Fruit fly (Drosophila melanogaster) whole organism, prepupa: Measurements from ENCODE around the gene CG46467.
A peak's percentile ranks its signal among the peaks of the same experiment; 100 is the strongest.

Experiments
- Blimp-1 ChIP-seq: fragments of 200-800 bp; sonication (Bioruptor generic); optimal IDR thresholded peaks from 3 replicates; lab custom pipeline; 2017; ENCODE audit warnings: missing biosample characterization, missing genetic modification characterization, mild to moderate bottlenecking, moderate library complexity, missing genetic modification reagents
- CG10631 ChIP-seq: fragments of 200-800 bp; sonication (Bioruptor generic); optimal IDR thresholded peaks from 2 replicates; lab custom pipeline; 2016; ENCODE audit warnings: missing biosample characterization, missing genetic modification characterization
- CG11762 ChIP-seq: fragments of 200-800 bp; sonication (Bioruptor generic); optimal IDR thresholded peaks from 3 replicates; lab custom pipeline; 2016; ENCODE audit warnings: missing biosample characterization, missing genetic modification characterization; ENCODE audit not compliant: insufficient read depth
- CG11902 ChIP-seq: fragments of 200-800 bp; sonication (Bioruptor generic); optimal IDR thresholded peaks from 3 replicates; lab custom pipeline; 2016; ENCODE audit warnings: missing biosample characterization, missing genetic modification characterization
- CG1621 ChIP-seq: fragments of 200-800 bp; sonication (Bioruptor generic); optimal IDR thresholded peaks from 3 replicates; lab custom pipeline; 2018; ENCODE audit warnings: missing biosample characterization, mild to moderate bottlenecking, missing genetic modification characterization
- CG16779 ChIP-seq: fragments of 200-800 bp; sonication (Bioruptor generic); optimal IDR thresholded peaks from 3 replicates; lab custom pipeline; 2017; ENCODE audit warnings: missing biosample characterization, mild to moderate bottlenecking, missing genetic modification characterization
- CG31627 ChIP-seq: fragments of 200-800 bp; sonication (Bioruptor generic); optimal IDR thresholded peaks from 3 replicates; lab custom pipeline; 2016; ENCODE audit warnings: missing biosample characterization, missing genetic modification characterization
- CG32006 ChIP-seq: fragments of 200-800 bp; sonication (Bioruptor generic); optimal IDR thresholded peaks from 3 replicates; lab custom pipeline; 2017; ENCODE audit warnings: missing biosample characterization, mild to moderate bottlenecking, missing genetic modification characterization
- CG34406 ChIP-seq: fragments of 200-800 bp; sonication (Bioruptor generic); optimal IDR thresholded peaks from 3 replicates; lab custom pipeline; 2016; ENCODE audit warnings: missing biosample characterization, missing genetic modification characterization
- CG3919 ChIP-seq: fragments of 200-800 bp; sonication (Bioruptor generic); optimal IDR thresholded peaks from 3 replicates; lab custom pipeline; 2016; ENCODE audit warnings: missing biosample characterization, missing genetic modification characterization
- CG4318 ChIP-seq: fragments of 200-800 bp; sonication (Bioruptor generic); optimal IDR thresholded peaks from 3 replicates; lab custom pipeline; 2017; ENCODE audit warnings: missing biosample characterization, mild to moderate bottlenecking, missing genetic modification characterization
- CG6163 ChIP-seq: fragments of 200-800 bp; sonication (Bioruptor generic); IDR thresholded peaks from 3 replicates; pipeline ENCODE4 v1.3.6; 2022; ENCODE audit warnings: missing biosample characterization, missing genetic modification characterization
- CG6808 ChIP-seq: fragments of 200-800 bp; sonication (Bioruptor generic); optimal IDR thresholded peaks from 3 replicates; lab custom pipeline; 2017; ENCODE audit warnings: missing biosample characterization, missing genetic modification characterization, mild to moderate bottlenecking, moderate library complexity, missing genetic modification reagents
- CG6854 ChIP-seq: fragments of 200-800 bp; sonication (Bioruptor generic); optimal IDR thresholded peaks from 2 replicates; lab custom pipeline; 2017; ENCODE audit warnings: missing biosample characterization, mild to moderate bottlenecking, missing genetic modification characterization
- CG8119 ChIP-seq: fragments of 200-800 bp; sonication (Bioruptor generic); IDR thresholded peaks from 3 replicates; pipeline ENCODE4 v1.3.6; 2022; ENCODE audit warnings: missing biosample characterization, missing genetic modification characterization
- Eip75B ChIP-seq: fragments of 200-800 bp; sonication (Bioruptor generic); optimal IDR thresholded peaks from 3 replicates; lab custom pipeline; 2016; ENCODE audit warnings: missing biosample characterization, missing genetic modification characterization
- Eip78C ChIP-seq: fragments of 200-800 bp; sonication (Bioruptor generic); peaks from one replicate; lab custom pipeline; 2016; ENCODE audit warnings: missing biosample characterization, missing genetic modification characterization
- Eip93F ChIP-seq: fragments of 200-800 bp; sonication (Bioruptor generic); optimal IDR thresholded peaks from 2 replicates; lab custom pipeline; 2016; ENCODE audit warnings: missing biosample characterization, mild to moderate bottlenecking, missing genetic modification characterization
- Ets21C ChIP-seq: fragments of 200-800 bp; sonication (Bioruptor generic); optimal IDR thresholded peaks from 3 replicates; lab custom pipeline; 2016; ENCODE audit warnings: missing biosample characterization, missing genetic modification characterization
- Gug ChIP-seq: fragments of 200-800 bp; sonication (Bioruptor generic); IDR thresholded peaks from 2 replicates; pipeline ENCODE4 v1.3.6; 2022; ENCODE audit warnings: missing biosample characterization, missing genetic modification characterization
- Hr38 ChIP-seq: sonication (Bioruptor generic); optimal IDR thresholded peaks from 2 replicates; lab custom pipeline; 2016; ENCODE audit warnings: missing biosample characterization, missing genetic modification characterization
- Hr39 ChIP-seq: fragments of 200-800 bp; sonication (Bioruptor generic); optimal IDR thresholded peaks from 2 replicates; lab custom pipeline; 2016; ENCODE audit warnings: missing biosample characterization, missing genetic modification characterization
- Hr4 ChIP-seq: fragments of 200-800 bp; sonication (Bioruptor generic); optimal IDR thresholded peaks from 3 replicates; lab custom pipeline; 2016; ENCODE audit warnings: missing biosample characterization, missing genetic modification characterization
- Met ChIP-seq: fragments of 200-800 bp; sonication (Bioruptor generic); optimal IDR thresholded peaks from 3 replicates; lab custom pipeline; 2016; ENCODE audit warnings: missing biosample characterization, missing genetic modification characterization
- Sox14 ChIP-seq: fragments of 200-800 bp; sonication (Bioruptor generic); optimal IDR thresholded peaks from 3 replicates; lab custom pipeline; 2016; ENCODE audit warnings: missing biosample characterization, missing genetic modification characterization
- Sox15 ChIP-seq: fragments of 200-800 bp; sonication (Bioruptor generic); optimal IDR thresholded peaks from 3 replicates; lab custom pipeline; 2016; ENCODE audit warnings: missing biosample characterization, missing genetic modification characterization
- achi ChIP-seq: fragments of 200-800 bp; sonication (Bioruptor generic); optimal IDR thresholded peaks from 3 replicates; lab custom pipeline; 2016; ENCODE audit warnings: missing biosample characterization, missing genetic modification characterization
- acj6 ChIP-seq: fragments of 200-800 bp; sonication (Bioruptor generic); optimal IDR thresholded peaks from 3 replicates; lab custom pipeline; 2016; ENCODE audit warnings: missing biosample characterization, missing genetic modification characterization
- cyc ChIP-seq: fragments of 200-800 bp; sonication (Bioruptor generic); optimal IDR thresholded peaks from 3 replicates; lab custom pipeline; 2016; ENCODE audit warnings: missing biosample characterization, missing genetic modification characterization
- dac ChIP-seq: fragments of 200-800 bp; sonication (Bioruptor generic); optimal IDR thresholded peaks from 2 replicates; lab custom pipeline; 2017; ENCODE audit warnings: missing biosample characterization, mild to moderate bottlenecking, missing genetic modification characterization
- dsx ChIP-seq: fragments of 200-800 bp; optimal IDR thresholded peaks from 3 replicates; lab custom pipeline; 2019; ENCODE audit warnings: missing biosample characterization, mild to moderate bottlenecking, missing genetic modification characterization, moderate library complexity; ENCODE audit not compliant: poor library complexity, severe bottlenecking
- eg ChIP-seq: fragments of 200-800 bp; sonication (Bioruptor generic); IDR thresholded peaks from 3 replicates; pipeline ENCODE4 v1.3.6; 2022; ENCODE audit warnings: missing biosample characterization, missing genetic modification characterization
- fd59A ChIP-seq: fragments of 200-800 bp; sonication (Bioruptor generic); optimal IDR thresholded peaks from 2 replicates; lab custom pipeline; 2017; ENCODE audit warnings: missing biosample characterization, mild to moderate bottlenecking, missing genetic modification characterization, missing genetic modification reagents
- fd85E ChIP-seq: fragments of 200-800 bp; sonication (Bioruptor generic); optimal IDR thresholded peaks from 3 replicates; lab custom pipeline; 2016; ENCODE audit warnings: missing biosample characterization, missing genetic modification characterization
- fkh ChIP-seq: fragments of 200-800 bp; sonication (Bioruptor generic); optimal IDR thresholded peaks from 3 replicates; lab custom pipeline; 2017; ENCODE audit warnings: missing biosample characterization, mild to moderate bottlenecking, missing genetic modification characterization, moderate library complexity
- lz ChIP-seq: fragments of 200-800 bp; sonication (Bioruptor generic); optimal IDR thresholded peaks from 3 replicates; lab custom pipeline; 2016; ENCODE audit warnings: missing biosample characterization, missing genetic modification characterization
- net ChIP-seq: fragments of 200-800 bp; sonication (Bioruptor generic); optimal IDR thresholded peaks from 3 replicates; lab custom pipeline; 2016; ENCODE audit warnings: missing biosample characterization, missing genetic modification characterization
- pdm3 ChIP-seq: fragments of 200-800 bp; sonication (Bioruptor generic); optimal IDR thresholded peaks from 3 replicates; lab custom pipeline; 2016; ENCODE audit warnings: missing biosample characterization, missing genetic modification characterization
- ss ChIP-seq, 2 experiments: fragments of 200-800 bp; sonication (Bioruptor generic); optimal IDR thresholded peaks; 2 replicates in 1 of 2; 3 replicates in 1 of 2; lab custom pipeline; 2017 to 2018; ENCODE audit warnings: mild to moderate bottlenecking in 2 of 2, missing biosample characterization in 2 of 2, missing genetic modification characterization in 2 of 2, moderate library complexity in 1 of 2
- svp ChIP-seq: fragments of 200-800 bp; sonication (Bioruptor generic); peaks from one replicate; lab custom pipeline; 2016; ENCODE audit warnings: missing biosample characterization, missing genetic modification characterization
- topi ChIP-seq: fragments of 200-800 bp; sonication (Bioruptor generic); optimal IDR thresholded peaks from 3 replicates; lab custom pipeline; 2016; ENCODE audit warnings: missing biosample characterization, missing genetic modification characterization
- vri ChIP-seq: fragments of 200-800 bp; sonication (Bioruptor generic); optimal IDR thresholded peaks from 3 replicates; lab custom pipeline; 2016; ENCODE audit warnings: missing biosample characterization, mild to moderate bottlenecking, missing genetic modification characterization

The CG46467 gene

dm6 chr3R:9963179-9963905, 88.9 kb downstream of the CG46467 start (continued):
- TF ChIP-seq svp (no peak), Eip78C (GFP tag; lab: Kevin White, UChicago) (peak; percentile 87), Blimp-1 (GFP tag; lab: Kevin White, UChicago) (no peak), CG6163 (GFP tag; lab: Robert Waterston, UW) (peak; percentile 64; the same call in 2 of the 3 replicates), CG6808 (GFP tag; lab: Kevin White, UChicago) (peak; percentile 85), Gug (peak; percentile 32; the same call in 1 of the 2 replicates), Hr39 (no peak), acj6 (GFP tag; lab: Kevin White, UChicago) (peak; percentile 70), CG11902 (GFP tag; lab: Kevin White, UChicago) (peak; percentile 28), fkh (GFP tag; lab: Kevin White, UChicago) (no peak), eg (GFP tag; lab: Robert Waterston, UW) (peak; percentile 54; the same call in 2 of the 3 replicates), Met (GFP tag; lab: Kevin White, UChicago) (peak; percentile 35), Eip93F (GFP tag; lab: Kevin White, UChicago) (peak; percentile 43), net (peak; percentile 51), dac (GFP tag; lab: Kevin White, UChicago) (no peak), vri (peak; percentile 77), Sox15 (GFP tag; lab: Kevin White, UChicago) (peak; percentile 43)

- TF ChIP-seq vri (no peak), fkh (GFP tag; lab: Kevin White, UChicago) (no peak), CG6163 (GFP tag; lab: Robert Waterston, UW) (0 out of 3 replicates have a peak, but pooled peaks have one; percentile 32), ss (GFP tag; optimal IDR thresholded peaks at IDR 0.05; lab: Kevin White, UChicago) (peak in 1 of 2 experiments; percentile 45), CG32006 (no peak), Eip78C (GFP tag; lab: Kevin White, UChicago) (peak; percentile 17), dsx (peak; percentile 38), achi (GFP tag; lab: Kevin White, UChicago) (no peak), Hr38 (GFP tag; lab: Kevin White, UChicago) (no peak), Eip75B (GFP tag; lab: Kevin White, UChicago) (no peak), CG6808 (GFP tag; lab: Kevin White, UChicago) (peak; percentile 12), CG6854 (peak; percentile 51)
Observed at dm6 chr3R:9964600-9965301, 90.3 kb downstream of the CG46467 start.

- TF ChIP-seq Ets21C, result no peak
- no peak for TF ChIP-seq fd85E (GFP tag; lab: Kevin White, UChicago)
- TF ChIP-seq CG3919 (GFP tag; lab: Kevin White, UChicago), result peak; percentile 78
- peak; percentile 29 for TF ChIP-seq lz (GFP tag; lab: Kevin White, UChicago)
- TF ChIP-seq achi (GFP tag; lab: Kevin White, UChicago), result peak; percentile 67
- peak; percentile 38 for TF ChIP-seq topi (GFP tag; lab: Kevin White, UChicago)
- TF ChIP-seq CG11762 (GFP tag; lab: Kevin White, UChicago), result peak; percentile 51
- peak; percentile 67 for TF ChIP-seq Sox14
- peak; percentile 81 for TF ChIP-seq CG6808 (GFP tag; lab: Kevin White, UChicago)
- peak; percentile 53 for TF ChIP-seq net
- peak; percentile 65 for TF ChIP-seq pdm3
- TF ChIP-seq vri, result no peak
- peak; percentile 80 for TF ChIP-seq fd59A (GFP tag; lab: Kevin White, UChicago)
- no peak for TF ChIP-seq dac (GFP tag; lab: Kevin White, UChicago)
- TF ChIP-seq CG6854, result no peak
- TF ChIP-seq CG6163 (GFP tag; lab: Robert Waterston, UW), result peak; percentile 71; the same call in 2 of the 3 replicates
- peak; percentile 85 for TF ChIP-seq dsx
- TF ChIP-seq Eip78C (GFP tag; lab: Kevin White, UChicago), result peak; percentile 93
- TF ChIP-seq CG4318 (GFP tag; lab: Kevin White, UChicago), result peak; percentile 27
- peak; percentile 40 for TF ChIP-seq CG16779 (tag; lab: Kevin White, UChicago)
- TF ChIP-seq Hr4 (GFP tag; lab: Kevin White, UChicago), result peak; percentile 44
- peak; percentile 80 for TF ChIP-seq CG10631
- no peak for TF ChIP-seq CG11902 (GFP tag; lab: Kevin White, UChicago)
- TF ChIP-seq acj6 (GFP tag; lab: Kevin White, UChicago), result peak; percentile 51
- no peak for TF ChIP-seq CG31627 (GFP tag; lab: Kevin White, UChicago)
- peak; percentile 81 for TF ChIP-seq CG1621 (tag; lab: Kevin White, UChicago)
- TF ChIP-seq CG8119 (GFP tag; lab: Robert Waterston, UW), result peak; percentile 68
- peak; percentile 26 for TF ChIP-seq cyc (GFP tag; lab: Kevin White, UChicago)
- TF ChIP-seq CG34406, result peak; percentile 41
- peak; percentile 85 for TF ChIP-seq Eip75B (GFP tag; lab: Kevin White, UChicago)
- no peak for TF ChIP-seq Hr39
Observed at dm6 chr3R:9966109-9966701, 91.7 kb downstream of the CG46467 start.
